Fruit fly (Drosophila melanogaster) whole organism, prepupa: ENCODE measurements around the gene CG15196.

ENCODE experiments used
- Blimp-1 ChIP-seq: fragments of 200-800 bp; sonication (Bioruptor generic); optimal IDR thresholded peaks from 3 replicates; lab custom pipeline; 2017; ENCODE audit warnings: missing biosample characterization, missing genetic modification characterization, mild to moderate bottlenecking, moderate library complexity, missing genetic modification reagents
- CG10631 ChIP-seq: fragments of 200-800 bp; sonication (Bioruptor generic); optimal IDR thresholded peaks from 2 replicates; lab custom pipeline; 2016; ENCODE audit warnings: missing biosample characterization, missing genetic modification characterization
- CG10669 ChIP-seq: fragments of 200-800 bp; sonication (Bioruptor generic); optimal IDR thresholded peaks from 3 replicates; lab custom pipeline; 2018; ENCODE audit warnings: missing biosample characterization, mild to moderate bottlenecking, missing genetic modification characterization, moderate library complexity
- CG11294 ChIP-seq: fragments of 200-800 bp; sonication (Bioruptor generic); IDR thresholded peaks from 2 replicates; pipeline ENCODE4 v1.3.6; 2022; ENCODE audit warnings: missing biosample characterization, missing genetic modification characterization
- CG11762 ChIP-seq: fragments of 200-800 bp; sonication (Bioruptor generic); optimal IDR thresholded peaks from 3 replicates; lab custom pipeline; 2016; ENCODE audit warnings: missing biosample characterization, missing genetic modification characterization; ENCODE audit not compliant: insufficient read depth
- CG11902 ChIP-seq: fragments of 200-800 bp; sonication (Bioruptor generic); optimal IDR thresholded peaks from 3 replicates; lab custom pipeline; 2016; ENCODE audit warnings: missing biosample characterization, missing genetic modification characterization
- CG1621 ChIP-seq: fragments of 200-800 bp; sonication (Bioruptor generic); optimal IDR thresholded peaks from 3 replicates; lab custom pipeline; 2018; ENCODE audit warnings: missing biosample characterization, mild to moderate bottlenecking, missing genetic modification characterization
- CG16779 ChIP-seq: fragments of 200-800 bp; sonication (Bioruptor generic); optimal IDR thresholded peaks from 3 replicates; lab custom pipeline; 2017; ENCODE audit warnings: missing biosample characterization, mild to moderate bottlenecking, missing genetic modification characterization
- CG31627 ChIP-seq: fragments of 200-800 bp; sonication (Bioruptor generic); optimal IDR thresholded peaks from 3 replicates; lab custom pipeline; 2016; ENCODE audit warnings: missing biosample characterization, missing genetic modification characterization
- CG32006 ChIP-seq: fragments of 200-800 bp; sonication (Bioruptor generic); optimal IDR thresholded peaks from 3 replicates; lab custom pipeline; 2017; ENCODE audit warnings: missing biosample characterization, mild to moderate bottlenecking, missing genetic modification characterization
- CG34406 ChIP-seq: fragments of 200-800 bp; sonication (Bioruptor generic); optimal IDR thresholded peaks from 3 replicates; lab custom pipeline; 2016; ENCODE audit warnings: missing biosample characterization, missing genetic modification characterization
- CG3919 ChIP-seq: fragments of 200-800 bp; sonication (Bioruptor generic); optimal IDR thresholded peaks from 3 replicates; lab custom pipeline; 2016; ENCODE audit warnings: missing biosample characterization, missing genetic modification characterization
- CG6163 ChIP-seq: fragments of 200-800 bp; sonication (Bioruptor generic); IDR thresholded peaks from 3 replicates; pipeline ENCODE4 v1.3.6; 2022; ENCODE audit warnings: missing biosample characterization, missing genetic modification characterization
- CG6276 ChIP-seq: fragments of 200-800 bp; sonication (Bioruptor generic); optimal IDR thresholded peaks from 2 replicates; lab custom pipeline; 2017; ENCODE audit warnings: missing biosample characterization, mild to moderate bottlenecking, missing genetic modification characterization
- CG6792 ChIP-seq: fragments of 200-800 bp; sonication (Bioruptor generic); optimal IDR thresholded peaks from 3 replicates; lab custom pipeline; 2016; ENCODE audit warnings: missing biosample characterization, missing genetic modification characterization
- CG6808 ChIP-seq: fragments of 200-800 bp; sonication (Bioruptor generic); optimal IDR thresholded peaks from 3 replicates; lab custom pipeline; 2017; ENCODE audit warnings: missing biosample characterization, missing genetic modification characterization, mild to moderate bottlenecking, moderate library complexity, missing genetic modification reagents
- CG6854 ChIP-seq: fragments of 200-800 bp; sonication (Bioruptor generic); optimal IDR thresholded peaks from 2 replicates; lab custom pipeline; 2017; ENCODE audit warnings: missing biosample characterization, mild to moderate bottlenecking, missing genetic modification characterization
- CG8119 ChIP-seq: fragments of 200-800 bp; sonication (Bioruptor generic); IDR thresholded peaks from 3 replicates; pipeline ENCODE4 v1.3.6; 2022; ENCODE audit warnings: missing biosample characterization, missing genetic modification characterization
- CG8319 ChIP-seq: fragments of 200-800 bp; sonication (Bioruptor generic); optimal IDR thresholded peaks from 3 replicates; lab custom pipeline; 2016; ENCODE audit warnings: missing biosample characterization, missing genetic modification characterization
- CG8632 ChIP-seq: fragments of 200-800 bp; sonication (Bioruptor generic); optimal IDR thresholded peaks from 3 replicates; lab custom pipeline; 2016; ENCODE audit warnings: missing biosample characterization, missing genetic modification characterization
- Eip75B ChIP-seq: fragments of 200-800 bp; sonication (Bioruptor generic); optimal IDR thresholded peaks from 3 replicates; lab custom pipeline; 2016; ENCODE audit warnings: missing biosample characterization, missing genetic modification characterization
- Eip78C ChIP-seq: fragments of 200-800 bp; sonication (Bioruptor generic); peaks from one replicate; lab custom pipeline; 2016; ENCODE audit warnings: missing biosample characterization, missing genetic modification characterization
- Eip93F ChIP-seq: fragments of 200-800 bp; sonication (Bioruptor generic); optimal IDR thresholded peaks from 2 replicates; lab custom pipeline; 2016; ENCODE audit warnings: missing biosample characterization, mild to moderate bottlenecking, missing genetic modification characterization
- Ets21C ChIP-seq: fragments of 200-800 bp; sonication (Bioruptor generic); optimal IDR thresholded peaks from 3 replicates; lab custom pipeline; 2016; ENCODE audit warnings: missing biosample characterization, missing genetic modification characterization
- Ets96B ChIP-seq: fragments of 200-800 bp; optimal IDR thresholded peaks from 2 replicates; lab custom pipeline; 2019; ENCODE audit warnings: missing biosample characterization, mild to moderate bottlenecking, missing genetic modification characterization, moderate library complexity
- Gug ChIP-seq: fragments of 200-800 bp; sonication (Bioruptor generic); IDR thresholded peaks from 2 replicates; pipeline ENCODE4 v1.3.6; 2022; ENCODE audit warnings: missing biosample characterization, missing genetic modification characterization
- Hr38 ChIP-seq: sonication (Bioruptor generic); optimal IDR thresholded peaks from 2 replicates; lab custom pipeline; 2016; ENCODE audit warnings: missing biosample characterization, missing genetic modification characterization
- Hr39 ChIP-seq: fragments of 200-800 bp; sonication (Bioruptor generic); optimal IDR thresholded peaks from 2 replicates; lab custom pipeline; 2016; ENCODE audit warnings: missing biosample characterization, missing genetic modification characterization
- Hr4 ChIP-seq: fragments of 200-800 bp; sonication (Bioruptor generic); optimal IDR thresholded peaks from 3 replicates; lab custom pipeline; 2016; ENCODE audit warnings: missing biosample characterization, missing genetic modification characterization
- Lpt ChIP-seq: fragments of 200-800 bp; sonication (Bioruptor generic); optimal IDR thresholded peaks from 3 replicates; lab custom pipeline; 2016; ENCODE audit warnings: missing biosample characterization, missing genetic modification characterization
- Met ChIP-seq: fragments of 200-800 bp; sonication (Bioruptor generic); optimal IDR thresholded peaks from 3 replicates; lab custom pipeline; 2016; ENCODE audit warnings: missing biosample characterization, missing genetic modification characterization
- OdsH ChIP-seq: fragments of 200-800 bp; sonication (Bioruptor generic); optimal IDR thresholded peaks from 3 replicates; lab custom pipeline; 2016; ENCODE audit warnings: missing biosample characterization, missing genetic modification characterization
- Smox ChIP-seq: fragments of 200-800 bp; sonication (Bioruptor generic); optimal IDR thresholded peaks from 3 replicates; lab custom pipeline; 2016; ENCODE audit warnings: missing biosample characterization, missing genetic modification characterization
- Sox102F ChIP-seq: fragments of 200-800 bp; sonication (Bioruptor generic); optimal IDR thresholded peaks from 2 replicates; lab custom pipeline; 2016; ENCODE audit warnings: missing biosample characterization, mild to moderate bottlenecking, missing genetic modification characterization
- Sox14 ChIP-seq: fragments of 200-800 bp; sonication (Bioruptor generic); optimal IDR thresholded peaks from 3 replicates; lab custom pipeline; 2016; ENCODE audit warnings: missing biosample characterization, missing genetic modification characterization
- Sox15 ChIP-seq: fragments of 200-800 bp; sonication (Bioruptor generic); optimal IDR thresholded peaks from 3 replicates; lab custom pipeline; 2016; ENCODE audit warnings: missing biosample characterization, missing genetic modification characterization
- achi ChIP-seq: fragments of 200-800 bp; sonication (Bioruptor generic); optimal IDR thresholded peaks from 3 replicates; lab custom pipeline; 2016; ENCODE audit warnings: missing biosample characterization, missing genetic modification characterization
- acj6 ChIP-seq: fragments of 200-800 bp; sonication (Bioruptor generic); optimal IDR thresholded peaks from 3 replicates; lab custom pipeline; 2016; ENCODE audit warnings: missing biosample characterization, missing genetic modification characterization
- cyc ChIP-seq: fragments of 200-800 bp; sonication (Bioruptor generic); optimal IDR thresholded peaks from 3 replicates; lab custom pipeline; 2016; ENCODE audit warnings: missing biosample characterization, missing genetic modification characterization
- dac ChIP-seq: fragments of 200-800 bp; sonication (Bioruptor generic); optimal IDR thresholded peaks from 2 replicates; lab custom pipeline; 2017; ENCODE audit warnings: missing biosample characterization, mild to moderate bottlenecking, missing genetic modification characterization
- dsx ChIP-seq: fragments of 200-800 bp; optimal IDR thresholded peaks from 3 replicates; lab custom pipeline; 2019; ENCODE audit warnings: missing biosample characterization, mild to moderate bottlenecking, missing genetic modification characterization, moderate library complexity; ENCODE audit not compliant: poor library complexity, severe bottlenecking
- eg ChIP-seq: fragments of 200-800 bp; sonication (Bioruptor generic); IDR thresholded peaks from 3 replicates; pipeline ENCODE4 v1.3.6; 2022; ENCODE audit warnings: missing biosample characterization, missing genetic modification characterization
- esn ChIP-seq: fragments of 200-800 bp; sonication (Bioruptor generic); optimal IDR thresholded peaks from 2 replicates; lab custom pipeline; 2016; ENCODE audit warnings: missing biosample characterization, mild to moderate bottlenecking, missing genetic modification characterization, moderate library complexity
- fd59A ChIP-seq: fragments of 200-800 bp; sonication (Bioruptor generic); optimal IDR thresholded peaks from 2 replicates; lab custom pipeline; 2017; ENCODE audit warnings: missing biosample characterization, mild to moderate bottlenecking, missing genetic modification characterization, missing genetic modification reagents
- fd85E ChIP-seq: fragments of 200-800 bp; sonication (Bioruptor generic); optimal IDR thresholded peaks from 3 replicates; lab custom pipeline; 2016; ENCODE audit warnings: missing biosample characterization, missing genetic modification characterization
- fkh ChIP-seq: fragments of 200-800 bp; sonication (Bioruptor generic); optimal IDR thresholded peaks from 3 replicates; lab custom pipeline; 2017; ENCODE audit warnings: missing biosample characterization, mild to moderate bottlenecking, missing genetic modification characterization, moderate library complexity
- lz ChIP-seq: fragments of 200-800 bp; sonication (Bioruptor generic); optimal IDR thresholded peaks from 3 replicates; lab custom pipeline; 2016; ENCODE audit warnings: missing biosample characterization, missing genetic modification characterization
- net ChIP-seq: fragments of 200-800 bp; sonication (Bioruptor generic); optimal IDR thresholded peaks from 3 replicates; lab custom pipeline; 2016; ENCODE audit warnings: missing biosample characterization, missing genetic modification characterization
- pdm3 ChIP-seq: fragments of 200-800 bp; sonication (Bioruptor generic); optimal IDR thresholded peaks from 3 replicates; lab custom pipeline; 2016; ENCODE audit warnings: missing biosample characterization, missing genetic modification characterization
- salr ChIP-seq, 2 experiments: fragments of 200-800 bp; sonication (Bioruptor generic); optimal IDR thresholded peaks; 3 replicates each; lab custom pipeline; 2016 to 2018; ENCODE audit warnings: missing biosample characterization in 2 of 2, missing genetic modification characterization in 2 of 2, mild to moderate bottlenecking in 1 of 2
- spab ChIP-seq: fragments of 200-800 bp; sonication (Bioruptor generic); optimal IDR thresholded peaks from 2 replicates; lab custom pipeline; 2017; ENCODE audit warnings: missing biosample characterization, mild to moderate bottlenecking, missing genetic modification characterization, missing genetic modification reagents
- ss ChIP-seq, 2 experiments: fragments of 200-800 bp; sonication (Bioruptor generic); optimal IDR thresholded peaks; 2 replicates in 1 of 2; 3 replicates in 1 of 2; lab custom pipeline; 2017 to 2018; ENCODE audit warnings: mild to moderate bottlenecking in 2 of 2, missing biosample characterization in 2 of 2, missing genetic modification characterization in 2 of 2, moderate library complexity in 1 of 2

CG15196 gene

dm6 chrX:11451027-11451572 lies 41.4 kb downstream of the CG15196 start:
- peak; percentile 39; the same call in 1 of the 2 replicates for TF ChIP-seq CG11294
- TF ChIP-seq esn (GFP tag; lab: Kevin White, UChicago): peak; percentile 8
- TF ChIP-seq fkh (GFP tag; lab: Kevin White, UChicago): no peak
- no peak for TF ChIP-seq CG6792 (GFP tag; lab: Kevin White, UChicago)
- peak; percentile 23 for TF ChIP-seq CG31627 (GFP tag; lab: Kevin White, UChicago)
- no peak for TF ChIP-seq salr (GFP tag; optimal IDR thresholded peaks at IDR 0.05; lab: Kevin White, UChicago)
- peak; percentile 71 for TF ChIP-seq Gug (GFP tag; lab: Robert Waterston, UW)
- no peak for TF ChIP-seq Eip93F (GFP tag; lab: Kevin White, UChicago)
- no peak for TF ChIP-seq CG1621
- TF ChIP-seq CG10669 (GFP tag; lab: Kevin White, UChicago): no peak
- no peak for TF ChIP-seq fd85E (GFP tag; lab: Kevin White, UChicago)
- no peak for TF ChIP-seq Ets21C (GFP tag; lab: Kevin White, UChicago)
- peak; percentile 8 for TF ChIP-seq CG10631 (GFP tag; lab: Kevin White, UChicago)
- peak; percentile 44 for TF ChIP-seq Lpt
- peak; percentile 86 for TF ChIP-seq eg (GFP tag; lab: Robert Waterston, UW)
- TF ChIP-seq fd59A: no peak
- no peak for TF ChIP-seq CG6854 (GFP tag; lab: Kevin White, UChicago)
- TF ChIP-seq CG3919 (GFP tag; lab: Kevin White, UChicago): peak; percentile 6
- no peak for TF ChIP-seq Blimp-1
- no peak for TF ChIP-seq Sox102F (GFP tag; lab: Kevin White, UChicago)
- no peak for TF ChIP-seq CG8319
- peak; percentile 65 for TF ChIP-seq CG6276 (GFP tag; lab: Kevin White, UChicago)
- peak; percentile 10 for TF ChIP-seq achi (GFP tag; lab: Kevin White, UChicago)
- peak; percentile 66 for TF ChIP-seq OdsH
- TF ChIP-seq acj6 (GFP tag; lab: Kevin White, UChicago): peak; percentile 41
- TF ChIP-seq dsx (GFP tag; lab: Kevin White, UChicago): no peak
- peak; percentile 56 for TF ChIP-seq Hr4 (GFP tag; lab: Kevin White, UChicago)
- TF ChIP-seq Eip75B (GFP tag; lab: Kevin White, UChicago): peak; percentile 6
- TF ChIP-seq net (GFP tag; lab: Kevin White, UChicago): peak; percentile 35
- TF ChIP-seq Hr38: peak; percentile 49
- TF ChIP-seq spab: no peak
- peak; percentile 52 for TF ChIP-seq dac (GFP tag; lab: Kevin White, UChicago)
- TF ChIP-seq CG11762 (GFP tag; lab: Kevin White, UChicago): no peak
- peak; percentile 9 for TF ChIP-seq Smox
- TF ChIP-seq CG8632: no peak
- TF ChIP-seq Eip78C: peak; percentile 82
- TF ChIP-seq CG6163: peak; percentile 59; the same call in 2 of the 3 replicates
- TF ChIP-seq Hr39: peak; percentile 44
- TF ChIP-seq CG8119 (GFP tag; lab: Robert Waterston, UW): peak; percentile 73; the same call in 2 of the 3 replicates
- TF ChIP-seq CG32006: peak; percentile 59
- TF ChIP-seq Met (GFP tag; lab: Kevin White, UChicago): peak; percentile 28
- TF ChIP-seq CG6808: no peak
- no peak for TF ChIP-seq Sox14 (GFP tag; lab: Kevin White, UChicago)
- TF ChIP-seq CG11902 (GFP tag; lab: Kevin White, UChicago): no peak
- no peak for TF ChIP-seq Ets96B (tag; lab: Kevin White, UChicago)
- no peak for TF ChIP-seq CG16779 (tag; lab: Kevin White, UChicago)
- no peak for TF ChIP-seq Sox15
- no peak for TF ChIP-seq CG34406 (GFP tag; lab: Kevin White, UChicago)
- TF ChIP-seq pdm3 (GFP tag; lab: Kevin White, UChicago): peak; percentile 60
- peak; percentile 37 for TF ChIP-seq cyc (GFP tag; lab: Kevin White, UChicago)
- TF ChIP-seq lz: peak; percentile 22
- TF ChIP-seq ss (GFP tag; optimal IDR thresholded peaks at IDR 0.05; lab: Kevin White, UChicago): no peak
